Fruit fly (Drosophila melanogaster): ENCODE data around the gene Rhau.
A peak's percentile ranks its signal among the peaks of the same experiment; 100 is the strongest.

The Rhau gene

dm6 chr2L:20757808-20758187, at the start of gene Rhau, which contains the start of gene dia (continued):
- TF ChIP-seq CG7357 (GFP tag; IDR thresholded peaks at IDR 0.05): no peak
- TF ChIP-seq CG12104 (GFP tag; optimal IDR thresholded peaks at IDR 0.05): peak; percentile 42
- TF ChIP-seq Dip3 (GFP tag; optimal IDR thresholded peaks at IDR 0.05): peak; percentile 4
- TF ChIP-seq Atf3 (GFP tag; optimal IDR thresholded peaks at IDR 0.05): no peak
- peak; percentile 49 for TF ChIP-seq CG12155 (GFP tag; optimal IDR thresholded peaks at IDR 0.05)
- TF ChIP-seq CG31365 (tag; optimal IDR thresholded peaks at IDR 0.05): no peak
- TF ChIP-seq CG12769 (tag; optimal IDR thresholded peaks at IDR 0.05): no peak
- TF ChIP-seq Vsx1 (GFP tag; optimal IDR thresholded peaks at IDR 0.05): no peak
- TF ChIP-seq gcm2 (GFP tag; optimal IDR thresholded peaks at IDR 0.05): no peak
- peak; percentile 100 for TF ChIP-seq trem (tag; optimal IDR thresholded peaks at IDR 0.05)
- peak; percentile 74 for TF ChIP-seq CG2116 (GFP tag; optimal IDR thresholded peaks at IDR 0.05)
- no peak for TF ChIP-seq CG14965 (GFP tag; optimal IDR thresholded peaks at IDR 0.05; ENCODE audit: borderline replicate concordance)
- TF ChIP-seq lov (optimal IDR thresholded peaks at IDR 0.05): no peak
- no peak for TF ChIP-seq lov (GFP tag; IDR thresholded peaks at IDR 0.05)
- no peak for TF ChIP-seq cato (GFP tag; optimal IDR thresholded peaks at IDR 0.05; ENCODE audit: borderline replicate concordance)
- TF ChIP-seq ken (GFP tag; IDR thresholded peaks at IDR 0.05): no peak
- TF ChIP-seq chif (GFP tag; optimal IDR thresholded peaks at IDR 0.05): no peak
- TF ChIP-seq CG11398 (GFP tag; optimal IDR thresholded peaks at IDR 0.05): no peak
- no peak for TF ChIP-seq CG5180 (GFP tag; optimal IDR thresholded peaks at IDR 0.05)
- TF ChIP-seq vvl (GFP tag; IDR thresholded peaks at IDR 0.05): no peak
- no peak for TF ChIP-seq CG2202 (tag; optimal IDR thresholded peaks at IDR 0.05)
- TF ChIP-seq CG15011 (GFP tag; optimal IDR thresholded peaks at IDR 0.05): no peak
- TF ChIP-seq CG13424 (tag; optimal IDR thresholded peaks at IDR 0.05): peak; percentile 38
- no peak for TF ChIP-seq CG8089 (GFP tag; optimal IDR thresholded peaks at IDR 0.05)
- TF ChIP-seq NFAT (GFP tag; IDR thresholded peaks at IDR 0.05): 0 out of 2 replicates have a peak, but pooled peaks have one; percentile 33
- no peak for TF ChIP-seq odd (GFP tag; optimal IDR thresholded peaks at IDR 0.05)
- peak in 1 of 2 experiments; percentile 14 for TF ChIP-seq insv (GFP tag; optimal IDR thresholded peaks at IDR 0.05)
- TF ChIP-seq MBD-R2 (GFP tag; IDR thresholded peaks at IDR 0.05): peak; percentile 77
- TF ChIP-seq CG4617 (GFP tag; optimal IDR thresholded peaks at IDR 0.05; ENCODE audit: borderline replicate concordance): peak; percentile 56
- TF ChIP-seq kay (GFP tag; optimal IDR thresholded peaks at IDR 0.05): no peak
- no peak for TF ChIP-seq da (GFP tag; optimal IDR thresholded peaks at IDR 0.05)
- peak; percentile 12 for TF ChIP-seq CG18764 (GFP tag; optimal IDR thresholded peaks at IDR 0.05)
- TF ChIP-seq CG32532 (GFP tag; IDR thresholded peaks at IDR 0.05): no peak
- TF ChIP-seq CG15514 (GFP tag; optimal IDR thresholded peaks at IDR 0.05): peak; percentile 79
- no peak for TF ChIP-seq Hr51 (GFP tag; optimal IDR thresholded peaks at IDR 0.05)
- peak; percentile 21 for TF ChIP-seq exex (tag; optimal IDR thresholded peaks at IDR 0.05)
- no peak for TF ChIP-seq CG42726 (GFP tag; IDR thresholded peaks at IDR 0.05; ENCODE audit: partially characterized antibody)
- TF ChIP-seq CG9727 (GFP tag; optimal IDR thresholded peaks at IDR 0.05): no peak
- TF ChIP-seq CG14860 (GFP tag; IDR thresholded peaks at IDR 0.05; ENCODE audit: partially characterized antibody): no peak
- TF ChIP-seq CG32772 (GFP tag; IDR thresholded peaks at IDR 0.05): no peak
- TF ChIP-seq Med (GFP tag): no peak
- peak; percentile 43 for TF ChIP-seq CG30403 (GFP tag; optimal IDR thresholded peaks at IDR 0.05)
- TF ChIP-seq Dp (GFP tag; optimal IDR thresholded peaks at IDR 0.05): peak; percentile 66
- TF ChIP-seq Dip2 (GFP tag; IDR thresholded peaks at IDR 0.05): no peak
- TF ChIP-seq mam (GFP tag; optimal IDR thresholded peaks at IDR 0.05): no peak
- TF ChIP-seq E2f2 (GFP tag; IDR thresholded peaks at IDR 0.05): peak; percentile 64
- no peak for TF ChIP-seq CG6654 (GFP tag; optimal IDR thresholded peaks at IDR 0.05)
- peak in 1 of 2 experiments; percentile 24 for TF ChIP-seq dpn (GFP tag; optimal IDR thresholded peaks at IDR 0.05)
- TF ChIP-seq CG2712 (tag; optimal IDR thresholded peaks at IDR 0.05): peak; percentile 60
- TF ChIP-seq CG7987 (GFP tag; optimal IDR thresholded peaks at IDR 0.05): no peak
- no peak for TF ChIP-seq CG1529 (GFP tag; optimal IDR thresholded peaks at IDR 0.05)

Data from whole organism, embryonic.